Worm (Caenorhabditis elegans): Measurements from ENCODE around the gene moa-2.

DNA sequence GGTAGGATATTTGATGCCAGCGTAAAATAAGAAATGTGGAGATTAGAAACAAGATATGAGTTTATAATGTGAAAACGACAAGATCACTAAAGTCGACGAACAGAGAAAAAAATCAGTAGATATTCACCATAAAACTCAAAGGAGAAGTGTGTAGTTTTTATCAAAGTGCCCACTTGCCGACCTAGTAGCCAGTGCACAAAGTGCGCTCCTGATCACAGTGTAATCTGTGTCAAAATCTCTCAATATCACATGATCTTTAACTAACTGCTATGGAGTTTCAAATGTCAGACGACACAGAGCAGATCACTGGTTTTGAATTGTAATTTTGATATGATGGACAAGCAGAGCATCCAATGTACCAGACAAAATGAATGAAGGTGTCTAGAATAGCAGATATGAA is 21.6 kb upstream of the moa-2 start:
- TF ChIP-seq nhr-120 (GFP tag; IDR thresholded peaks at IDR 0.05): no peak
- TF ChIP-seq B0035.1 (tag; optimal IDR thresholded peaks at IDR 0.05): no peak
- TF ChIP-seq pha-4 (tag; optimal IDR thresholded peaks at IDR 0.05): no peak
- no peak for TF ChIP-seq tbx-9 (tag; optimal IDR thresholded peaks at IDR 0.05; ENCODE audit: borderline replicate concordance)
- TF ChIP-seq lsl-1 (GFP tag; optimal IDR thresholded peaks at IDR 0.05): no peak
- no peak for TF ChIP-seq nhr-179 (tag; optimal IDR thresholded peaks at IDR 0.05)
- TF ChIP-seq ztf-28 (GFP tag; IDR thresholded peaks at IDR 0.05): no peak
- no peak for TF ChIP-seq snpc-4 (GFP tag; optimal IDR thresholded peaks at IDR 0.05)
- no peak for TF ChIP-seq snpc-4 (tag; optimal IDR thresholded peaks at IDR 0.05)
- TF ChIP-seq F22D6.2 (tag; optimal IDR thresholded peaks at IDR 0.05): no peak
- no peak for TF ChIP-seq cebp-2 (GFP tag; IDR thresholded peaks at IDR 0.05)
- no peak for TF ChIP-seq nfyb-1 (GFP tag; IDR thresholded peaks at IDR 0.05)
- TF ChIP-seq mcd-1 (GFP tag; IDR thresholded peaks at IDR 0.05): no peak
- no peak for TF ChIP-seq unc-62 (GFP tag; optimal IDR thresholded peaks at IDR 0.05)
